Fruit fly (Drosophila melanogaster) whole organism, embryonic: ENCODE measurements around the gene Reg-2.

Experiments
- Bdp1 ChIP-seq: fragments of 200-800 bp; sonication (Bioruptor generic); optimal IDR thresholded peaks from 3 replicates; lab custom pipeline; 2016; ENCODE audit warnings: missing biosample characterization, missing genetic modification characterization
- Bteb2 ChIP-seq: fragments of 200-800 bp; sonication (Bioruptor generic); optimal IDR thresholded peaks from 2 replicates; lab custom pipeline; 2016; ENCODE audit warnings: missing biosample characterization, missing genetic modification characterization
- CG10209 ChIP-seq: fragments of 200-800 bp; sonication (Bioruptor generic); optimal IDR thresholded peaks from 3 replicates; lab custom pipeline; 2017; ENCODE audit warnings: missing biosample characterization, mild to moderate bottlenecking, missing genetic modification characterization, missing genetic modification reagents
- CG10274 ChIP-seq: fragments of 200-800 bp; sonication (Bioruptor generic); optimal IDR thresholded peaks from 3 replicates; lab custom pipeline; 2017; ENCODE audit warnings: missing biosample characterization, mild to moderate bottlenecking, missing genetic modification characterization
- CG10959 ChIP-seq: fragments of 200-800 bp; sonication (Bioruptor generic); IDR thresholded peaks from 2 replicates; pipeline ENCODE4 v1.3.6; 2022; ENCODE audit warnings: missing biosample characterization, missing genetic modification characterization
- CG12659 ChIP-seq: fragments of 200-800 bp; sonication (Bioruptor generic); optimal IDR thresholded peaks from 3 replicates; lab custom pipeline; 2017; ENCODE audit warnings: mild to moderate bottlenecking, missing biosample characterization, missing genetic modification reagents, missing genetic modification characterization
- CG17359 ChIP-seq: fragments of 200-800 bp; sonication (Bioruptor generic); optimal IDR thresholded peaks from 3 replicates; lab custom pipeline; 2018; ENCODE audit warnings: missing biosample characterization, mild to moderate bottlenecking, missing genetic modification characterization, moderate library complexity
- CG17912 ChIP-seq: fragments of 200-800 bp; sonication (Bioruptor generic); optimal IDR thresholded peaks from 2 replicates; lab custom pipeline; 2018; ENCODE audit warnings: missing biosample characterization, mild to moderate bottlenecking, missing genetic modification characterization
- CG2116 ChIP-seq: fragments of 200-800 bp; sonication (Bioruptor generic); optimal IDR thresholded peaks from 3 replicates; lab custom pipeline; 2018; ENCODE audit warnings: missing biosample characterization, mild to moderate bottlenecking, missing genetic modification characterization
- CG2875 ChIP-seq: fragments of 200-800 bp; sonication (Bioruptor generic); optimal IDR thresholded peaks from 2 replicates; lab custom pipeline; 2017; ENCODE audit warnings: missing biosample characterization, mild to moderate bottlenecking, missing genetic modification characterization, missing genetic modification reagents
- CG3163 ChIP-seq: fragments of 200-800 bp; sonication (Bioruptor generic); optimal IDR thresholded peaks from 3 replicates; lab custom pipeline; 2016; ENCODE audit warnings: missing biosample characterization, missing genetic modification characterization
- CG3281 ChIP-seq: fragments of 200-800 bp; sonication (Bioruptor generic); optimal IDR thresholded peaks from 3 replicates; lab custom pipeline; 2017; ENCODE audit warnings: missing biosample characterization, mild to moderate bottlenecking, missing genetic modification characterization
- CG4328 ChIP-seq: fragments of 200-800 bp; sonication (Bioruptor generic); optimal IDR thresholded peaks from 3 replicates; lab custom pipeline; 2017; ENCODE audit warnings: missing biosample characterization, missing genetic modification reagents, missing genetic modification characterization
- CG7928 ChIP-seq: fragments of 200-800 bp; sonication (Bioruptor generic); optimal IDR thresholded peaks from 2 replicates; lab custom pipeline; 2017; ENCODE audit warnings: missing biosample characterization, mild to moderate bottlenecking, missing genetic modification characterization
- CG7963 ChIP-seq: fragments of 200-800 bp; sonication (Bioruptor generic); IDR thresholded peaks from 3 replicates; pipeline ENCODE4 v1.3.6; 2022; ENCODE audit warnings: missing biosample characterization, missing genetic modification characterization; ENCODE audit not compliant: partially characterized antibody
- CG9609 ChIP-seq: fragments of 200-800 bp; sonication (Bioruptor generic); optimal IDR thresholded peaks from 3 replicates; lab custom pipeline; 2016; ENCODE audit warnings: missing biosample characterization, missing genetic modification characterization
- Deaf1 ChIP-seq: fragments of 200-800 bp; optimal IDR thresholded peaks from 3 replicates; lab custom pipeline; 2019; ENCODE audit warnings: missing biosample characterization, mild to moderate bottlenecking, missing genetic modification characterization, moderate library complexity
- Eip74EF ChIP-seq, 2 experiments: fragments of 200-800 bp in 1 of 2; fragments of >200 bp in 1 of 2; sonication (Bioruptor generic) in 1 of 2; optimal IDR thresholded peaks; 2 replicates each; lab custom pipeline; 2017 to 2019; ENCODE audit warnings: missing biosample characterization in 2 of 2, missing genetic modification characterization in 2 of 2, mild to moderate bottlenecking in 1 of 2, moderate library complexity in 1 of 2
- HLH3B ChIP-seq: fragments of 200-800 bp; sonication (Bioruptor generic); IDR thresholded peaks from 2 replicates; pipeline ENCODE4 v1.3.6; 2022; ENCODE audit warnings: missing biosample characterization, missing genetic modification characterization
- HLH54F ChIP-seq: fragments of 200-800 bp; sonication (Bioruptor generic); optimal IDR thresholded peaks from 3 replicates; lab custom pipeline; 2016; ENCODE audit warnings: missing biosample characterization, missing genetic modification characterization
- Mrtf ChIP-seq: fragments of 200-800 bp; sonication (Bioruptor generic); IDR thresholded peaks from 3 replicates; pipeline ENCODE4 v1.3.6; 2022; ENCODE audit warnings: missing biosample characterization, missing genetic modification characterization
- Myb ChIP-seq: fragments of 200-800 bp; sonication (Bioruptor generic); optimal IDR thresholded peaks from 2 replicates; lab custom pipeline; 2016; ENCODE audit warnings: missing biosample characterization, missing genetic modification characterization
- Nf-YB ChIP-seq: fragments of 200-800 bp; sonication (Bioruptor generic); optimal IDR thresholded peaks from 3 replicates; lab custom pipeline; 2019; ENCODE audit warnings: missing biosample characterization, mild to moderate bottlenecking, missing genetic modification characterization, moderate library complexity
- Pdp1 ChIP-seq, 2 experiments: fragments of 200-800 bp; sonication (Bioruptor generic); optimal IDR thresholded peaks; 3 replicates each; lab custom pipeline; 2016; ENCODE audit warnings: missing biosample characterization in 2 of 2, missing genetic modification characterization in 2 of 2, mild to moderate bottlenecking in 1 of 2, moderate library complexity in 1 of 2
- cato ChIP-seq: fragments of 200-800 bp; sonication (Bioruptor generic); optimal IDR thresholded peaks from 2 replicates; lab custom pipeline; 2016; ENCODE audit warnings: missing biosample characterization, missing genetic modification characterization, borderline replicate concordance
- chm ChIP-seq: fragments of 200-800 bp; sonication (Bioruptor generic); IDR thresholded peaks from 2 replicates; pipeline ENCODE4 v1.3.6; 2022; ENCODE audit warnings: missing biosample characterization, missing genetic modification characterization
- croc ChIP-seq: fragments of 200-800 bp; sonication (Bioruptor generic); conservative IDR thresholded peaks from 3 replicates; pipeline ENCODE4 v1.3.6; 2022; ENCODE audit warnings: missing biosample characterization, missing genetic modification characterization
- ems ChIP-seq: fragments of 200-800 bp; sonication (Bioruptor generic); optimal IDR thresholded peaks from 3 replicates; lab custom pipeline; 2016; ENCODE audit warnings: missing biosample characterization, missing genetic modification characterization
- gro ChIP-seq: fragments of 200-800 bp; sonication (Bioruptor generic); optimal IDR thresholded peaks from 2 replicates; lab custom pipeline; 2016; ENCODE audit warnings: missing biosample characterization, missing genetic modification characterization
- hkb ChIP-seq, 2 experiments: fragments of 200-800 bp in 1 of 2; fragments of >200 bp in 1 of 2; sonication (Bioruptor generic) in 1 of 2; IDR thresholded peaks in 1 of 2; optimal IDR thresholded peaks in 1 of 2; 2 replicates each; pipeline versions ENCODE4 v1.3.6 to Lab custom; 2017 to 2022; ENCODE audit warnings: missing biosample characterization in 1 of 2, missing genetic modification characterization in 1 of 2
- jing ChIP-seq: fragments of 200-800 bp; sonication (Bioruptor generic); optimal IDR thresholded peaks from 2 replicates; lab custom pipeline; 2018; ENCODE audit warnings: missing biosample characterization, mild to moderate bottlenecking, missing genetic modification characterization
- lov ChIP-seq, 2 experiments: fragments of 200-800 bp in 1 of 2; fragments of >200 bp in 1 of 2; sonication (Bioruptor generic) in 1 of 2; IDR thresholded peaks in 1 of 2; optimal IDR thresholded peaks in 1 of 2; 2 replicates in 1 of 2; 3 replicates in 1 of 2; pipeline versions ENCODE4 v1.3.6 to Lab custom; 2017 to 2022; ENCODE audit warnings: missing biosample characterization in 1 of 2, missing genetic modification characterization in 1 of 2
- nau ChIP-seq: fragments of 200-800 bp; sonication (Bioruptor generic); optimal IDR thresholded peaks from 3 replicates; lab custom pipeline; 2017; ENCODE audit warnings: missing biosample characterization, mild to moderate bottlenecking, missing genetic modification characterization, missing genetic modification reagents
- nmo ChIP-seq: fragments of 200-800 bp; sonication (Bioruptor generic); optimal IDR thresholded peaks from 2 replicates; lab custom pipeline; 2018; ENCODE audit warnings: missing biosample characterization, mild to moderate bottlenecking, missing genetic modification characterization, moderate library complexity
- oc ChIP-seq: fragments of 200-800 bp; sonication (Bioruptor generic); optimal IDR thresholded peaks from 2 replicates; lab custom pipeline; 2018; ENCODE audit warnings: missing biosample characterization, mild to moderate bottlenecking, missing genetic modification characterization, moderate library complexity
- pita ChIP-seq: fragments of 200-800 bp; sonication (Bioruptor generic); optimal IDR thresholded peaks from 2 replicates; lab custom pipeline; 2017; ENCODE audit warnings: missing biosample characterization, mild to moderate bottlenecking, missing genetic modification characterization
- sisA ChIP-seq: fragments of 200-800 bp; sonication (Bioruptor generic); IDR thresholded peaks from 2 replicates; pipeline ENCODE4 v1.3.6; 2022; ENCODE audit warnings: missing biosample characterization, missing genetic modification characterization
- slou ChIP-seq: fragments of 200-800 bp; sonication (Bioruptor generic); optimal IDR thresholded peaks from 3 replicates; lab custom pipeline; 2016; ENCODE audit warnings: missing biosample characterization, missing genetic modification characterization
- slp2 ChIP-seq: fragments of 200-800 bp; sonication (Bioruptor generic); optimal IDR thresholded peaks from 2 replicates; lab custom pipeline; 2016; ENCODE audit warnings: missing biosample characterization, missing genetic modification characterization
- sna ChIP-seq: fragments of 200-800 bp; sonication (Bioruptor generic); IDR thresholded peaks from 2 replicates; pipeline ENCODE4 v1.3.6; 2022; ENCODE audit warnings: missing biosample characterization, missing genetic modification characterization; ENCODE audit not compliant: partially characterized antibody
- sob ChIP-seq: fragments of 200-800 bp; sonication (Bioruptor generic); IDR thresholded peaks from 2 replicates; pipeline ENCODE4 v1.3.6; 2022; ENCODE audit warnings: missing biosample characterization, missing genetic modification characterization
- vnd ChIP-seq: fragments of 200-800 bp; sonication (Bioruptor generic); IDR thresholded peaks from 3 replicates; pipeline ENCODE4 v1.3.6; 2022; ENCODE audit warnings: missing biosample characterization, missing genetic modification characterization; ENCODE audit not compliant: partially characterized antibody
- wdn ChIP-seq: fragments of 200-800 bp; sonication (Bioruptor generic); IDR thresholded peaks from 2 replicates; pipeline ENCODE4 v1.3.6; 2022; ENCODE audit warnings: missing biosample characterization, missing genetic modification characterization
- wek ChIP-seq: fragments of 200-800 bp; sonication (Bioruptor generic); optimal IDR thresholded peaks from 3 replicates; lab custom pipeline; 2018; ENCODE audit warnings: missing biosample characterization, mild to moderate bottlenecking, missing genetic modification characterization, moderate library complexity
- zen2 ChIP-seq: fragments of 200-800 bp; sonication (Bioruptor generic); IDR thresholded peaks from 3 replicates; pipeline ENCODE4 v1.3.6; 2022; ENCODE audit warnings: missing biosample characterization, missing genetic modification characterization; ENCODE audit not compliant: partially characterized antibody

Gene Reg-2

dm6 chr3L:633272-634254, 27.2 kb upstream of the Reg-2 start (continued):
- TF ChIP-seq sob (GFP tag; lab: Robert Waterston, UW) (peak; percentile 67; the same call in 1 of the 2 replicates), CG17912 (GFP tag; lab: Kevin White, UChicago) (peak; percentile 27), CG12659 (GFP tag; lab: Kevin White, UChicago) (peak; percentile 79), CG10274 (GFP tag; lab: Kevin White, UChicago) (peak; percentile 23), Nf-YB (peak; percentile 55), HLH54F (GFP tag; lab: Kevin White, UChicago) (peak; percentile 62), CG2875 (GFP tag; lab: Kevin White, UChicago) (peak; percentile 91), CG3281 (peak; percentile 33), ems (GFP tag; lab: Kevin White, UChicago) (peak; percentile 87), sna (GFP tag; lab: Robert Waterston, UW) (no peak), oc (peak; percentile 92), jing (GFP tag; lab: Kevin White, UChicago) (peak; percentile 86), nau (GFP tag; lab: Kevin White, UChicago) (peak; percentile 71), CG10959 (GFP tag; lab: Robert Waterston, UW) (peak; percentile 83), CG3163 (GFP tag; lab: Kevin White, UChicago) (peak; percentile 56), CG7928 (GFP tag; lab: Kevin White, UChicago) (no peak), chm (GFP tag; lab: Robert Waterston, UW) (peak; percentile 51), lov (optimal IDR thresholded peaks at IDR 0.05; lab: Kevin White, UChicago) (no peak), lov (GFP tag; IDR thresholded peaks at IDR 0.05; lab: Robert Waterston, UW) (peak; percentile 49; the same call in 1 of the 3 replicates), HLH3B (GFP tag; lab: Robert Waterston, UW) (peak; percentile 88), CG7963 (no peak), pita (no peak), Bteb2 (GFP tag; lab: Kevin White, UChicago) (peak; percentile 20), cato (GFP tag; lab: Kevin White, UChicago) (peak; percentile 85), hkb (optimal IDR thresholded peaks at IDR 0.05; lab: Kevin White, UChicago) (no peak), hkb (GFP tag; IDR thresholded peaks at IDR 0.05; lab: Robert Waterston, UW) (peak; percentile 83), Deaf1 (tag; lab: Kevin White, UChicago) (peak; percentile 29), Myb (GFP tag; lab: Kevin White, UChicago) (peak; percentile 59), vnd (no peak), CG4328 (GFP tag; lab: Kevin White, UChicago) (peak; percentile 59), nmo (GFP tag; lab: Kevin White, UChicago) (peak; percentile 95), Bdp1 (GFP tag; lab: Kevin White, UChicago) (peak; percentile 52), Eip74EF (GFP tag; optimal IDR thresholded peaks at IDR 0.05; lab: Kevin White, UChicago) (peak in 1 of 2 experiments; percentile 81), CG9609 (GFP tag; lab: Kevin White, UChicago) (peak; percentile 83), CG2116 (peak; percentile 29), sisA (GFP tag; lab: Robert Waterston, UW) (peak; percentile 89), zen2 (GFP tag; lab: Robert Waterston, UW) (no peak), slp2 (GFP tag; lab: Kevin White, UChicago) (peak; percentile 85), CG10209 (GFP tag; lab: Kevin White, UChicago) (peak; percentile 86), wek (peak; percentile 56), CG17359 (peak; percentile 89), gro (GFP tag; lab: Kevin White, UChicago) (no peak), Pdp1 (GFP tag; optimal IDR thresholded peaks at IDR 0.05; lab: Kevin White, UChicago) (peak; percentile 73 to 76), wdn (GFP tag; lab: Robert Waterston, UW) (0 out of 2 replicates have a peak, but pooled peaks have one; percentile 5), Mrtf (GFP tag; lab: Robert Waterston, UW) (peak; percentile 83), slou (GFP tag; lab: Kevin White, UChicago) (peak; percentile 21), croc (GFP tag; lab: Robert Waterston, UW) (peak; percentile 88)
